Worm (Caenorhabditis elegans) whole organism, midembryonic: Measurements from ENCODE around the gene C18E9.8.

Experiments
- T22C8.4 ChIP-seq: fragments of 200-800 bp; sonication (Bioruptor generic); IDR thresholded peaks from 2 replicates; pipeline ENCODE4 v1.3.6; 2022; ENCODE audit warnings: missing genetic modification characterization, missing compliant biosample characterization
- cog-1 ChIP-seq: sonication (generic microtip); optimal IDR thresholded peaks from 2 replicates; lab custom pipeline; 2016; ENCODE audit warnings: missing genetic modification characterization, missing compliant biosample characterization
- flt-1 ChIP-seq: fragments of 200-800 bp; sonication (Bioruptor generic); IDR thresholded peaks from 2 replicates; pipeline ENCODE4 v1.3.6; 2022; ENCODE audit warnings: missing genetic modification characterization, missing compliant biosample characterization
- klf-2 ChIP-seq: fragments of 200-800 bp; sonication (Bioruptor generic); conservative IDR thresholded peaks from 2 replicates; pipeline ENCODE4 v1.3.6; 2022; ENCODE audit warnings: missing genetic modification reagents, missing genetic modification characterization, missing compliant biosample characterization
- med-1 ChIP-seq: sonication (generic microtip); optimal IDR thresholded peaks from 2 replicates; lab custom pipeline; 2017; ENCODE audit warnings: missing genetic modification characterization, mild to moderate bottlenecking, missing compliant biosample characterization, antibody characterized with exemption, missing genetic modification reagents; ENCODE audit not compliant: insufficient read depth
- ref-1 ChIP-seq: fragments of 200-800 bp; sonication (Bioruptor generic); conservative IDR thresholded peaks from 2 replicates; pipeline ENCODE4 v1.3.6; 2022; ENCODE audit warnings: missing genetic modification reagents, missing genetic modification characterization, missing compliant biosample characterization
- tab-1 ChIP-seq: fragments of 200-800 bp; sonication (Bioruptor generic); IDR thresholded peaks from 2 replicates; pipeline ENCODE4 v1.3.6; 2022; ENCODE audit warnings: missing genetic modification characterization, missing compliant biosample characterization
- ztf-23 ChIP-seq: fragments of 200-800 bp; sonication (Bioruptor generic); IDR thresholded peaks from 2 replicates; pipeline ENCODE4 v1.3.6; 2022; ENCODE audit warnings: missing genetic modification reagents, missing genetic modification characterization, missing compliant biosample characterization
- ztf-29 ChIP-seq: fragments of 200-800 bp; sonication (Bioruptor generic); IDR thresholded peaks from 2 replicates; pipeline ENCODE4 v1.3.6; 2022; ENCODE audit warnings: missing genetic modification reagents, missing genetic modification characterization, missing compliant biosample characterization

Gene C18E9.8

ce11 chrII:8997479-8997878 is 9.6 kb upstream of the C18E9.8 start, which contains the start of the genes F44G4.3 and tdp-1:
TSS of gene F44G4.3 (minus strand) at chrII:8997662.
TSS of gene tdp-1 (plus strand) at chrII:8997825.
- no peak for TF ChIP-seq flt-1 (GFP tag; lab: Robert Waterston, UW)
- no peak for TF ChIP-seq tab-1 (GFP tag; lab: Robert Waterston, UW)
- TF ChIP-seq ref-1 (GFP tag; lab: Robert Waterston, UW): no peak
- no peak for TF ChIP-seq ztf-29 (GFP tag; lab: Robert Waterston, UW)
- TF ChIP-seq T22C8.4: no peak
- TF ChIP-seq klf-2: no peak
- TF ChIP-seq ztf-23 (GFP tag; lab: Robert Waterston, UW): no peak
- no peak for TF ChIP-seq med-1 (GFP tag; lab: Kevin White, UChicago)
- TF ChIP-seq cog-1 (tag; lab: Kevin White, UChicago): no peak

ce11 chrII:8996064-8996463 is 8.2 kb upstream of the C18E9.8 start, which contains the start of gene ndub-2:
TSS of gene ndub-2 (plus strand) at chrII:8996364.
- TF ChIP-seq flt-1 (GFP tag; lab: Robert Waterston, UW) (no peak), ztf-23 (GFP tag; lab: Robert Waterston, UW) (no peak), T22C8.4 (no peak), med-1 (GFP tag; lab: Kevin White, UChicago) (no peak), tab-1 (GFP tag; lab: Robert Waterston, UW) (no peak), klf-2 (no peak), ztf-29 (GFP tag; lab: Robert Waterston, UW) (no peak), ref-1 (GFP tag; lab: Robert Waterston, UW) (no peak), cog-1 (tag; lab: Kevin White, UChicago) (no peak)

ce11 chrII:8994336-8994735 is 6.5 kb upstream of the C18E9.8 start, which contains the start of gene F44G4.1:
TSS of gene F44G4.1 (plus strand) at chrII:8994636.
- TF ChIP-seq ztf-29 (GFP tag; lab: Robert Waterston, UW): no peak
- no peak for TF ChIP-seq T22C8.4
- TF ChIP-seq ztf-23 (GFP tag; lab: Robert Waterston, UW): no peak
- no peak for TF ChIP-seq ref-1 (GFP tag; lab: Robert Waterston, UW)
- no peak for TF ChIP-seq med-1 (GFP tag; lab: Kevin White, UChicago)

ce11 chrII:8992780-8993179 is 4.9 kb upstream of the C18E9.8 start, which contains the start of gene ooc-5:
TSS of gene ooc-5 (plus strand) at chrII:8993160.
- TF ChIP-seq cog-1 (tag; lab: Kevin White, UChicago): no peak
- TF ChIP-seq ztf-23 (GFP tag; lab: Robert Waterston, UW): no peak
- no peak for TF ChIP-seq tab-1 (GFP tag; lab: Robert Waterston, UW)
- no peak for TF ChIP-seq T22C8.4
- no peak for TF ChIP-seq flt-1 (GFP tag; lab: Robert Waterston, UW)
- TF ChIP-seq ref-1 (GFP tag; lab: Robert Waterston, UW): no peak
- TF ChIP-seq ztf-29 (GFP tag; lab: Robert Waterston, UW): no peak
- TF ChIP-seq med-1 (GFP tag; lab: Kevin White, UChicago): no peak
- TF ChIP-seq klf-2: no peak

- TF ChIP-seq med-1 (GFP tag; lab: Kevin White, UChicago): no peak
Measured at ce11 chrII:8991602-8992001, 3.7 kb upstream of the C18E9.8 start.

- TF ChIP-seq klf-2 (no peak), med-1 (GFP tag; lab: Kevin White, UChicago) (no peak), flt-1 (GFP tag; lab: Robert Waterston, UW) (no peak), cog-1 (tag; lab: Kevin White, UChicago) (no peak), ztf-23 (GFP tag; lab: Robert Waterston, UW) (no peak), ref-1 (GFP tag; lab: Robert Waterston, UW) (no peak), tab-1 (GFP tag; lab: Robert Waterston, UW) (no peak), ztf-29 (GFP tag; lab: Robert Waterston, UW) (no peak), T22C8.4 (no peak)
Measured at ce11 chrII:8990267-8990666, 2.4 kb upstream of the C18E9.8 start.

ce11 chrII:8989444-8989843 is 1.6 kb upstream of the C18E9.8 start, which contains the start of gene C18E9.9:
TSS of gene C18E9.9 (minus strand) at chrII:8989544.
- no peak for TF ChIP-seq T22C8.4
- no peak for TF ChIP-seq flt-1 (GFP tag; lab: Robert Waterston, UW)
- TF ChIP-seq med-1 (GFP tag; lab: Kevin White, UChicago): no peak
- no peak for TF ChIP-seq klf-2
- TF ChIP-seq cog-1 (tag; lab: Kevin White, UChicago): no peak
- TF ChIP-seq ztf-29 (GFP tag; lab: Robert Waterston, UW): no peak
- TF ChIP-seq ref-1 (GFP tag; lab: Robert Waterston, UW): no peak
- TF ChIP-seq tab-1 (GFP tag; lab: Robert Waterston, UW): no peak
- TF ChIP-seq ztf-23 (GFP tag; lab: Robert Waterston, UW): no peak

ce11 chrII:8982683-8983082 is 5.2 kb downstream of the C18E9.8 start, which contains the start of gene C18E9.7:
TSS of gene C18E9.7 (minus strand) at chrII:8982783.
- no peak for TF ChIP-seq ztf-23 (GFP tag; lab: Robert Waterston, UW)
- no peak for TF ChIP-seq cog-1 (tag; lab: Kevin White, UChicago)

- TF ChIP-seq flt-1 (GFP tag; lab: Robert Waterston, UW) (no peak), ref-1 (GFP tag; lab: Robert Waterston, UW) (no peak), med-1 (GFP tag; lab: Kevin White, UChicago) (no peak), ztf-23 (GFP tag; lab: Robert Waterston, UW) (no peak), klf-2 (no peak), tab-1 (GFP tag; lab: Robert Waterston, UW) (no peak), T22C8.4 (no peak), ztf-29 (GFP tag; lab: Robert Waterston, UW) (no peak), cog-1 (tag; lab: Kevin White, UChicago) (no peak)
Measured at ce11 chrII:8973516-8974043, 14.3 kb downstream of the C18E9.8 start, which contains the start of gene tomm-40. TSS of gene tomm-40 (minus strand) at chrII:8973566.
